Worm (Caenorhabditis elegans): ENCODE measurements around the gene lim-6.

ce11 chrX:1068986-1069385 is 3.3 kb upstream of the lim-6 start, which contains the start of gene mksr-1:
- TF ChIP-seq ztf-29 (GFP tag; IDR thresholded peaks at IDR 0.05) (no peak), tab-1 (GFP tag; IDR thresholded peaks at IDR 0.05) (no peak), klf-2 (GFP tag; conservative IDR thresholded peaks at IDR 0.05) (no peak), cog-1 (tag; optimal IDR thresholded peaks at IDR 0.05) (no peak)
